Fruit fly (Drosophila melanogaster) whole organism, embryonic: ENCODE data around the gene CG42763.

Experiments
- BEAF-32 ChIP-seq: fragments of 200-800 bp; sonication (Bioruptor generic); optimal IDR thresholded peaks from 3 replicates; lab custom pipeline; 2017; ENCODE audit warnings: missing biosample characterization, missing genetic modification characterization, mild to moderate bottlenecking, moderate library complexity, missing genetic modification reagents
- CG10366 ChIP-seq: fragments of 200-800 bp; sonication (Bioruptor generic); IDR thresholded peaks from 2 replicates; pipeline ENCODE4 v1.3.6; 2022; ENCODE audit warnings: missing biosample characterization, missing genetic modification characterization
- CG12391 ChIP-seq: fragments of 200-800 bp; sonication (Bioruptor generic); optimal IDR thresholded peaks from 3 replicates; lab custom pipeline; 2018; ENCODE audit warnings: missing biosample characterization, mild to moderate bottlenecking, missing genetic modification characterization, moderate library complexity
- CG12659 ChIP-seq: fragments of 200-800 bp; sonication (Bioruptor generic); optimal IDR thresholded peaks from 3 replicates; lab custom pipeline; 2017; ENCODE audit warnings: mild to moderate bottlenecking, missing biosample characterization, missing genetic modification reagents, missing genetic modification characterization
- CG13775 ChIP-seq: fragments of 200-800 bp; sonication (Bioruptor generic); optimal IDR thresholded peaks from 3 replicates; lab custom pipeline; 2017; ENCODE audit warnings: missing biosample characterization, mild to moderate bottlenecking, missing genetic modification characterization
- CG14441 ChIP-seq: fragments of 200-800 bp; sonication (Bioruptor generic); IDR thresholded peaks from 2 replicates; pipeline ENCODE4 v1.3.6; 2022; ENCODE audit warnings: missing biosample characterization, missing genetic modification characterization
- CG14710 ChIP-seq: fragments of 200-800 bp; sonication (Bioruptor generic); optimal IDR thresholded peaks from 3 replicates; lab custom pipeline; 2019; ENCODE audit warnings: missing biosample characterization, mild to moderate bottlenecking, missing genetic modification characterization, moderate library complexity
- CG14965 ChIP-seq: fragments of 200-800 bp; sonication (Bioruptor generic); optimal IDR thresholded peaks from 2 replicates; lab custom pipeline; 2016; ENCODE audit warnings: missing biosample characterization, missing genetic modification characterization, borderline replicate concordance
- CG16779 ChIP-seq: fragments of 200-800 bp; sonication (Bioruptor generic); IDR thresholded peaks from 2 replicates; pipeline ENCODE4 v1.3.6; 2022; ENCODE audit warnings: missing biosample characterization, missing genetic modification characterization
- CG17328 ChIP-seq: fragments of 200-800 bp; sonication (Bioruptor generic); IDR thresholded peaks from 2 replicates; pipeline ENCODE4 v1.3.6; 2022; ENCODE audit warnings: missing biosample characterization, missing genetic modification characterization
- CG18011 ChIP-seq: fragments of 200-800 bp; sonication (Bioruptor generic); optimal IDR thresholded peaks from 2 replicates; lab custom pipeline; 2017; ENCODE audit warnings: missing biosample characterization, missing genetic modification characterization, mild to moderate bottlenecking, moderate library complexity, missing genotype
- CG34224 ChIP-seq: fragments of 200-800 bp; sonication (Bioruptor generic); IDR thresholded peaks from 3 replicates; pipeline ENCODE4 v1.3.6; 2022; ENCODE audit warnings: missing biosample characterization, missing genetic modification characterization; ENCODE audit not compliant: partially characterized antibody
- CG4820 ChIP-seq: fragments of 200-800 bp; sonication (Bioruptor generic); optimal IDR thresholded peaks from 3 replicates; lab custom pipeline; 2016; ENCODE audit warnings: missing biosample characterization, missing genetic modification characterization
- CG4854 ChIP-seq: fragments of 200-800 bp; sonication (Bioruptor generic); optimal IDR thresholded peaks from 2 replicates; lab custom pipeline; 2016; ENCODE audit warnings: missing biosample characterization, missing genetic modification characterization, inconsistent platforms
- CG5180 ChIP-seq: fragments of 200-800 bp; sonication (Bioruptor generic); optimal IDR thresholded peaks from 3 replicates; lab custom pipeline; 2017; ENCODE audit warnings: missing biosample characterization, missing genetic modification characterization, mild to moderate bottlenecking, moderate library complexity, missing genetic modification reagents
- CG6175 ChIP-seq: fragments of 200-800 bp; sonication (Bioruptor generic); IDR thresholded peaks from 3 replicates; pipeline ENCODE4 v1.3.6; 2022; ENCODE audit warnings: missing biosample characterization, missing genetic modification characterization
- CG6654 ChIP-seq: fragments of 200-800 bp; sonication (Bioruptor generic); optimal IDR thresholded peaks from 2 replicates; lab custom pipeline; 2017; ENCODE audit warnings: missing biosample characterization, mild to moderate bottlenecking, missing genetic modification characterization
- CG6765 ChIP-seq: fragments of 200-800 bp; sonication (Bioruptor generic); optimal IDR thresholded peaks from 3 replicates; lab custom pipeline; 2017; ENCODE audit warnings: missing biosample characterization, mild to moderate bottlenecking, missing genetic modification characterization
- CG8290 ChIP-seq, 3 experiments: fragments of 200-800 bp; sonication (Bioruptor generic); optimal IDR thresholded peaks; 2 replicates each; lab custom pipeline; 2016 to 2019; ENCODE audit warnings: missing biosample characterization in 3 of 3, missing genetic modification characterization in 3 of 3, mild to moderate bottlenecking in 2 of 3, moderate library complexity in 1 of 3
- CG9215 ChIP-seq: fragments of 200-800 bp; sonication (Bioruptor generic); IDR thresholded peaks from 2 replicates; pipeline ENCODE4 v1.3.6; 2022; ENCODE audit warnings: missing biosample characterization, missing genetic modification characterization
- D19B ChIP-seq: fragments of 200-800 bp; sonication (Bioruptor generic); optimal IDR thresholded peaks from 2 replicates; lab custom pipeline; 2017; ENCODE audit warnings: missing biosample characterization, mild to moderate bottlenecking, missing genetic modification characterization
- Dfd ChIP-seq, 2 experiments: fragments of >200 bp; optimal IDR thresholded peaks; 2 replicates each; lab custom pipeline; 2017; ENCODE audit warnings: missing biosample characterization in 2 of 2, missing genetic modification characterization in 2 of 2
- Dref ChIP-seq: fragments of 200-800 bp; sonication (Bioruptor generic); IDR thresholded peaks from 2 replicates; pipeline ENCODE4 v1.3.6; 2022; ENCODE audit warnings: missing biosample characterization, missing genetic modification characterization
- Gsc ChIP-seq: fragments of 200-800 bp; sonication (Bioruptor generic); IDR thresholded peaks from 2 replicates; pipeline ENCODE4 v1.3.6; 2022; ENCODE audit warnings: missing biosample characterization, missing genetic modification characterization
- Gug ChIP-seq: fragments of 200-800 bp; sonication (Bioruptor generic); IDR thresholded peaks from 4 replicates; pipeline ENCODE4 v1.3.6; 2022; ENCODE audit warnings: missing biosample characterization, missing genetic modification characterization
- Hsf ChIP-seq: fragments of 200-800 bp; sonication (Bioruptor generic); optimal IDR thresholded peaks from 3 replicates; lab custom pipeline; 2016; ENCODE audit warnings: missing biosample characterization, missing genetic modification characterization
- NK7.1 ChIP-seq: fragments of 200-800 bp; sonication (Bioruptor generic); optimal IDR thresholded peaks from 3 replicates; lab custom pipeline; 2016; ENCODE audit warnings: missing biosample characterization, missing genetic modification characterization
- NfI ChIP-seq: fragments of 200-800 bp; sonication (Bioruptor generic); optimal IDR thresholded peaks from 3 replicates; lab custom pipeline; 2018; ENCODE audit warnings: missing biosample characterization, mild to moderate bottlenecking, missing genetic modification characterization, moderate library complexity
- Pdp1 ChIP-seq, 2 experiments: fragments of 200-800 bp; sonication (Bioruptor generic); optimal IDR thresholded peaks; 3 replicates each; lab custom pipeline; 2016; ENCODE audit warnings: missing biosample characterization in 2 of 2, missing genetic modification characterization in 2 of 2, mild to moderate bottlenecking in 1 of 2, moderate library complexity in 1 of 2
- Side ChIP-seq: fragments of 200-800 bp; sonication (Bioruptor generic); optimal IDR thresholded peaks from 2 replicates; lab custom pipeline; 2016; ENCODE audit warnings: missing biosample characterization, missing genetic modification characterization
- Taf1 ChIP-seq: fragments of 200-800 bp; sonication (Bioruptor generic); IDR thresholded peaks from 2 replicates; pipeline ENCODE4 v1.3.6; 2022; ENCODE audit warnings: missing biosample characterization, missing genetic modification characterization
- Trl ChIP-seq, 3 experiments: fragments of >200 bp in 2 of 3; fragments of 200-800 bp in 1 of 3; sonication (Bioruptor generic) in 1 of 3; optimal IDR thresholded peaks; 2 replicates in 1 of 3; 3 replicates in 2 of 3; lab custom pipeline; 2016 to 2017; ENCODE audit warnings: missing biosample characterization in 1 of 3, missing genetic modification characterization in 1 of 3
- Xrp1 ChIP-seq: fragments of 200-800 bp; sonication (Bioruptor generic); IDR thresholded peaks from 2 replicates; pipeline ENCODE4 v1.3.6; 2022; ENCODE audit warnings: missing biosample characterization, missing genetic modification characterization
- YL-1 ChIP-seq: fragments of 200-800 bp; sonication (Bioruptor generic); optimal IDR thresholded peaks from 3 replicates; lab custom pipeline; 2017; ENCODE audit warnings: missing biosample characterization, mild to moderate bottlenecking, missing genetic modification characterization
- bsh ChIP-seq, 2 experiments: fragments of 200-800 bp; sonication (Bioruptor generic); optimal IDR thresholded peaks; 2 replicates each; lab custom pipeline; 2017 to 2018; ENCODE audit warnings: mild to moderate bottlenecking in 2 of 2, missing biosample characterization in 2 of 2, missing genetic modification characterization in 2 of 2, moderate library complexity in 1 of 2
- disco-r ChIP-seq: fragments of 200-800 bp; sonication (Bioruptor generic); optimal IDR thresholded peaks from 2 replicates; lab custom pipeline; 2016; ENCODE audit warnings: missing biosample characterization, missing genetic modification characterization
- dpn ChIP-seq, 2 experiments: fragments of 200-800 bp; sonication (Bioruptor generic); optimal IDR thresholded peaks; 3 replicates each; lab custom pipeline; 2016; ENCODE audit warnings: missing biosample characterization in 2 of 2, missing genetic modification characterization in 2 of 2
- fd102C ChIP-seq: fragments of 200-800 bp; sonication (Bioruptor generic); optimal IDR thresholded peaks from 2 replicates; lab custom pipeline; 2018; ENCODE audit warnings: missing biosample characterization, mild to moderate bottlenecking, missing genetic modification characterization, moderate library complexity
- fu2 ChIP-seq: fragments of 200-800 bp; sonication (Bioruptor generic); optimal IDR thresholded peaks from 2 replicates; lab custom pipeline; 2016; ENCODE audit warnings: missing biosample characterization, missing genetic modification characterization
- hb ChIP-seq: fragments of 200-800 bp; sonication (Bioruptor generic); IDR thresholded peaks from 3 replicates; pipeline ENCODE4 v1.3.6; 2022; ENCODE audit warnings: missing biosample characterization, missing genetic modification characterization; ENCODE audit not compliant: partially characterized antibody
- jing ChIP-seq: fragments of 200-800 bp; sonication (Bioruptor generic); optimal IDR thresholded peaks from 2 replicates; lab custom pipeline; 2018; ENCODE audit warnings: missing biosample characterization, mild to moderate bottlenecking, missing genetic modification characterization
- lola ChIP-seq, 3 experiments: fragments of >200 bp in 2 of 3; fragments of 200-800 bp in 1 of 3; sonication (Bioruptor generic) in 1 of 3; optimal IDR thresholded peaks; 2 replicates each; lab custom pipeline; 2017 to 2019; ENCODE audit warnings: missing biosample characterization in 3 of 3, missing genetic modification characterization in 3 of 3, mild to moderate bottlenecking in 1 of 3, moderate library complexity in 1 of 3
- mld ChIP-seq: fragments of 200-800 bp; sonication (Bioruptor generic); IDR thresholded peaks from 3 replicates; pipeline ENCODE4 v1.3.6; 2022; ENCODE audit warnings: missing biosample characterization, missing genetic modification characterization; ENCODE audit not compliant: partially characterized antibody
- sc ChIP-seq, 3 experiments: fragments of >200 bp in 2 of 3; fragments of 200-800 bp in 1 of 3; sonication (Bioruptor generic) in 1 of 3; optimal IDR thresholded peaks; 2 replicates in 2 of 3; 3 replicates in 1 of 3; lab custom pipeline; 2017; ENCODE audit warnings: mild to moderate bottlenecking in 1 of 3, missing biosample characterization in 1 of 3, missing genetic modification characterization in 1 of 3, missing genetic modification reagents in 1 of 3
- sr ChIP-seq: fragments of 200-800 bp; sonication (Bioruptor generic); IDR thresholded peaks from 3 replicates; pipeline ENCODE4 v1.3.6; 2022; ENCODE audit warnings: missing biosample characterization, missing genetic modification characterization
- ttk ChIP-seq: fragments of 200-800 bp; sonication (Bioruptor generic); IDR thresholded peaks from 2 replicates; pipeline ENCODE4 v2.1.2; 2022; ENCODE audit warnings: missing biosample characterization, missing genetic modification characterization

The CG42763 gene

DNA sequence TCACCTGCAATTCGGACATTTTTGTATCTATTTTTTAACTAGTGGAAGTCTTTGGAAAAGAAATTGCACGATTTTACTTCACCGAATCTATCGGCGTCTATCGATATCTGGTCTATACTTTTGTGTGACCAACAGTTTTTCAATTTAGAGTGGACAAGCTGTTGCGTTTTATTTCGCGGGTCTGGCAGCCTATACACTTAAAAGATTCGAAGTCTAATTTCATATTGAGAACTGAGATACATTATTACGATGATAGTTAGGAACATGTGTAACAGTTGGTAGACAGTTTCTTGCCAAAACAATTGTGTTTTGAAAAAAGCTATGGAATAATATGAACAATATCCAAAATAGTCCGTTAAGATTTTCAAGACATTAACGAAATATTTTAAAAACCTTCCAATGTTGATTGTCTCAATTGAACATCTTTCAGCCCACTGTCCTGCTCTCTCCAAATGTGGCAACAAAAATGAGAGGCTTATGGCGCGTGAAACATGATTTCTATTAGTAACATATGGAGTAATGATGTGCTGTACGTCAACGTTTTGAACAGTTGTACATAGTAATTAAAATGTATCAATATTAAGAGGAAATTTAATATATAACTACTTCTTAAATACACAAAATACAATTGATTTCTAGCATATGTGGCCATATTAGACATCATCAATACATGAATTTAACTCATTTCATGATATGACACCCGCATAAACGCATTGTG is 17.6 kb upstream of the CG42763 start, which contains the start of gene Acbp1 (continued):
- TF ChIP-seq CG6654 (GFP tag; lab: Kevin White, UChicago): peak; percentile 82
- TF ChIP-seq disco-r (GFP tag; lab: Kevin White, UChicago): peak; percentile 82
- peak; percentile 97 for TF ChIP-seq CG12659 (GFP tag; lab: Kevin White, UChicago)
- peak; percentile 83; the same call in 2 of the 3 replicates for TF ChIP-seq CG34224 (GFP tag; lab: Robert Waterston, UW)
- peak; percentile 100 for TF ChIP-seq CG4820 (GFP tag; lab: Kevin White, UChicago)
- TF ChIP-seq Gug (GFP tag; lab: Robert Waterston, UW): peak; percentile 84
- peak; percentile 84 for TF ChIP-seq CG8290 (GFP tag; optimal IDR thresholded peaks at IDR 0.05; lab: Kevin White, UChicago)
- TF ChIP-seq CG8290 (tag; optimal IDR thresholded peaks at IDR 0.05; lab: Kevin White, UChicago): peak; percentile 83 to 90
- TF ChIP-seq CG14710: peak; percentile 98
- peak; percentile 80 for TF ChIP-seq ttk (GFP tag; lab: Robert Waterston, UW)
- peak; percentile 78 for TF ChIP-seq CG10366 (GFP tag; lab: Robert Waterston, UW)
- TF ChIP-seq Xrp1: peak; percentile 93
- peak; percentile 96 for TF ChIP-seq fu2 (GFP tag; lab: Kevin White, UChicago)
- TF ChIP-seq fd102C: peak; percentile 94
- peak; percentile 75 for TF ChIP-seq Taf1 (GFP tag; lab: Robert Waterston, UW)
- peak; percentile 93 for TF ChIP-seq CG5180 (GFP tag; lab: Kevin White, UChicago)
- peak; percentile 95 for TF ChIP-seq Hsf (GFP tag; lab: Kevin White, UChicago)
- peak; percentile 94 to 98 for TF ChIP-seq bsh (GFP tag; optimal IDR thresholded peaks at IDR 0.05; lab: Kevin White, UChicago)
- TF ChIP-seq Side (GFP tag; lab: Kevin White, UChicago): peak; percentile 97
- peak; percentile 81 for TF ChIP-seq CG17328
- peak; percentile 97 for TF ChIP-seq CG13775 (GFP tag; lab: Kevin White, UChicago)
- TF ChIP-seq CG14441 (GFP tag; lab: Robert Waterston, UW): peak; percentile 89
- TF ChIP-seq Gsc (GFP tag; lab: Robert Waterston, UW): no peak
- TF ChIP-seq CG12391 (tag; lab: Kevin White, UChicago): peak; percentile 99
- peak; percentile 85 for TF ChIP-seq BEAF-32 (GFP tag; lab: Kevin White, UChicago)
- peak; percentile 62; the same call in 1 of the 3 replicates for TF ChIP-seq hb (GFP tag; lab: Robert Waterston, UW)
- peak; percentile 86 for TF ChIP-seq CG6175 (GFP tag; lab: Robert Waterston, UW)
- TF ChIP-seq NK7.1: peak; percentile 90
- peak; percentile 82 for TF ChIP-seq CG16779 (GFP tag; lab: Robert Waterston, UW)
- TF ChIP-seq NfI (GFP tag; lab: Kevin White, UChicago): peak; percentile 95
- TF ChIP-seq Pdp1 (GFP tag; optimal IDR thresholded peaks at IDR 0.05; lab: Kevin White, UChicago): peak; percentile 93 to 94
- TF ChIP-seq Dref (GFP tag; lab: Robert Waterston, UW): peak; percentile 88
- no peak for TF ChIP-seq Dfd (GFP tag; optimal IDR thresholded peaks at IDR 0.05; lab: Kevin White, UChicago)
- peak in 1 of 3 experiments; percentile 99 for TF ChIP-seq lola (GFP tag; optimal IDR thresholded peaks at IDR 0.05; lab: Kevin White, UChicago)
- peak; percentile 98 for TF ChIP-seq CG6765
- TF ChIP-seq mld (GFP tag; lab: Robert Waterston, UW): peak; percentile 81; the same call in 2 of the 3 replicates
- peak; percentile 82 to 93 for TF ChIP-seq Trl (optimal IDR thresholded peaks at IDR 0.05; lab: Kevin White, UChicago)
- peak; percentile 97 for TF ChIP-seq Trl (GFP tag; optimal IDR thresholded peaks at IDR 0.05; lab: Kevin White, UChicago)
- peak; percentile 75 for TF ChIP-seq CG14965 (GFP tag; lab: Kevin White, UChicago)
- TF ChIP-seq CG18011 (GFP tag; lab: Kevin White, UChicago): peak; percentile 78
- no peak for TF ChIP-seq sc (optimal IDR thresholded peaks at IDR 0.05; lab: Kevin White, UChicago)
- TF ChIP-seq sc (GFP tag; optimal IDR thresholded peaks at IDR 0.05; lab: Kevin White, UChicago): peak; percentile 91
- TF ChIP-seq sr: peak; percentile 45; the same call in 1 of the 3 replicates
- TF ChIP-seq jing (GFP tag; lab: Kevin White, UChicago): peak; percentile 83
- TF ChIP-seq D19B (GFP tag; lab: Kevin White, UChicago): peak; percentile 82
- TF ChIP-seq CG9215: peak; percentile 89
- TF ChIP-seq CG4854 (GFP tag; lab: Kevin White, UChicago): peak; percentile 88
- peak; percentile 93 to 96 for TF ChIP-seq dpn (GFP tag; optimal IDR thresholded peaks at IDR 0.05; lab: Kevin White, UChicago)
- peak; percentile 97 for TF ChIP-seq YL-1
